Worm (Caenorhabditis elegans): ENCODE measurements around the gene cest-34.

DNA sequence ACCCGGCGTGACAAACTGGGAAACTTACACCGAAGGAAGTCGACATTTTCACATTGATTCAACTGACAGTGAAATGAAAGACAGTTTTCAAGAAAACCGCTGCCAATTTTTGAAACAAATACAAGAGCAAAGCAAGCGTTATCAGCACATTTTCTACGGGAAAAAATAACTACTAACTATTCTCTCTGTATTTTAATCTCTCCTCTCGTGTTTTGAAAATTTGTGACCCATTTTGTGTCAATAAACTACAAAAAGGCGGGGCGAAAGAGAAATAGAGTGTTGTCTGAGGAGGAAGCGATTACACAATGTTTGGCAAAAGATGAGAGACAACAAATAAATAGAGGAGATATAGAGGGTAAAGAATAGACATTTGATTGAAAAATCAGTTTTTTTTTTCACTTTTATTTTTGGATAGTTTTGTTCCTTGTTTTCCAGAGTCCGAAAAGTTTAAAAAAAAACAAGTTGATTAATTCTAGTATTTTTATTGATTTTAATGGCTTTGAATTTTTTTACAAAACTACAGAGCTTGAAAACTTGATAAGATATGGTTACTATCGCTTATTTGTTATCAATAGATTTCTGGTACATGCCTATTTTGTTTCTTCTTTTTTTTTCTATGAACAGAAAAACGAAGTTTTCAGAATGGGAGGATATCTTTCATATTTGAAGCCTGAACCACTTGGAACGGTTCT lies at the start of gene cest-34:
- TF ChIP-seq lsy-2 (tag; optimal IDR thresholded peaks at IDR 0.05): no peak
- TF ChIP-seq snpc-4 (tag; optimal IDR thresholded peaks at IDR 0.05): no peak
- no peak for TF ChIP-seq ceh-28 (tag; optimal IDR thresholded peaks at IDR 0.05)
- TF ChIP-seq ama-1 (optimal IDR thresholded peaks at IDR 0.05): no peak
- TF ChIP-seq unc-130 (GFP tag; optimal IDR thresholded peaks at IDR 0.05): no peak
